Fruit fly (Drosophila melanogaster) Kc167 (cell line): Measurements from ENCODE around the gene Fim.

Source experiments
- h ChIP-seq: fragments of >200 bp; optimal IDR thresholded peaks from 3 replicates; lab custom pipeline; 2018; ENCODE audit warnings: missing external identifiers
- insv ChIP-seq: fragments of >200 bp; optimal IDR thresholded peaks from 3 replicates; lab custom pipeline; 2018; ENCODE audit warnings: missing external identifiers
- psq ChIP-seq: fragments of >200 bp; optimal IDR thresholded peaks from 2 replicates; lab custom pipeline; 2017; ENCODE audit warnings: missing external identifiers
- ttk ChIP-seq: sonication (Bioruptor generic); optimal IDR thresholded peaks from 2 replicates; lab custom pipeline; 2017; ENCODE audit warnings: missing external identifiers

DNA sequence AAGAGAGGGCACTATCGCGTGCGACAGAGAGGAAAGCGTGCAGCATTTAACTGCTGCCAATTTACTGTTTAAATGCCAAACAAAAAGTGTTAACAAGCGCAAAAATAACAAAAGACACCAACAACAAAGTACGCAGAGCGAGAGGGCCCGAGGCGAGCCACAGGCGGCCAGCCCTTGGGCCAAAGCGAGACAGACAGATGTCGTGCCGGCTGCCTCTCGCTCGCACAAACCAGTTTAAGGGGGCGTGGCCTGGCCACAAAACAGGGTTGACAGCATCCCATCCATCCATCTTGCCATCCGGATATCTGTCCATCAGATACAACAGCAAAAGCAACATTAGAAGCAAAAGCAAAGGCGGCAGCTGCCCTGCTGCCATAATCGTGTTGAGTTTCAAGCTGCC lies 11.6 kb upstream of the Fim start:
- TF ChIP-seq insv (lab: Kevin White, UChicago) = no peak
- TF ChIP-seq h (lab: Kevin White, UChicago) = no peak
- no peak for TF ChIP-seq ttk (lab: Kevin White, UChicago)
- TF ChIP-seq psq (lab: Kevin White, UChicago) = no peak
